Worm (Caenorhabditis elegans): ENCODE data around the gene C44B11.4.

ce11 chrIII:3107530-3107929, 36.0 kb downstream of the C44B11.4 start:
- TF ChIP-seq ama-1 (optimal IDR thresholded peaks at IDR 0.05) (no peak), pes-1 (GFP tag; IDR thresholded peaks at IDR 0.05) (no peak), sea-1 (GFP tag; conservative IDR thresholded peaks at IDR 0.05) (no peak), tbx-11 (GFP tag; IDR thresholded peaks at IDR 0.05) (no peak), tbx-37 (GFP tag; conservative IDR thresholded peaks at IDR 0.05) (no peak), flt-1 (GFP tag; IDR thresholded peaks at IDR 0.05) (no peak), hmbx-1 (tag; optimal IDR thresholded peaks at IDR 0.05) (no peak), ceh-36 (tag; optimal IDR thresholded peaks at IDR 0.05) (no peak), B0310.2 (tag; optimal IDR thresholded peaks at IDR 0.05) (no peak), tra-4 (tag; optimal IDR thresholded peaks at IDR 0.05) (no peak), hnd-1 (tag; optimal IDR thresholded peaks at IDR 0.05) (no peak), aly-1 (tag; optimal IDR thresholded peaks at IDR 0.05) (no peak)

Measured in whole organism, early embryonic.